Fruit fly (Drosophila melanogaster): Measurements from ENCODE around the gene CG34106.

- TF ChIP-seq Dll (optimal IDR thresholded peaks at IDR 0.05) (no peak), usp (GFP tag; optimal IDR thresholded peaks at IDR 0.05) (no peak), pan (optimal IDR thresholded peaks at IDR 0.05) (no peak), EcR (GFP tag; optimal IDR thresholded peaks at IDR 0.05) (no peak)
These were observed 28.8 kb downstream of the CG34106 start for dm6 chr2L:17159641-17160040.
